Fruit fly (Drosophila melanogaster) whole organism, prepupa: ENCODE data around the gene CG3386.

Experiments used
- CG10631 ChIP-seq: fragments of 200-800 bp; sonication (Bioruptor generic); optimal IDR thresholded peaks from 2 replicates; lab custom pipeline; 2016; ENCODE audit warnings: missing biosample characterization, missing genetic modification characterization
- CG11294 ChIP-seq: fragments of 200-800 bp; sonication (Bioruptor generic); IDR thresholded peaks from 2 replicates; pipeline ENCODE4 v1.3.6; 2022; ENCODE audit warnings: missing biosample characterization, missing genetic modification characterization
- CG11902 ChIP-seq: fragments of 200-800 bp; sonication (Bioruptor generic); optimal IDR thresholded peaks from 3 replicates; lab custom pipeline; 2016; ENCODE audit warnings: missing biosample characterization, missing genetic modification characterization
- CG15336 ChIP-seq: fragments of 200-800 bp; sonication (Bioruptor generic); IDR thresholded peaks from 2 replicates; pipeline ENCODE4 v1.3.6; 2022; ENCODE audit warnings: missing biosample characterization, missing genetic modification characterization
- CG1621 ChIP-seq: fragments of 200-800 bp; sonication (Bioruptor generic); optimal IDR thresholded peaks from 3 replicates; lab custom pipeline; 2018; ENCODE audit warnings: missing biosample characterization, mild to moderate bottlenecking, missing genetic modification characterization
- CG16779 ChIP-seq: fragments of 200-800 bp; sonication (Bioruptor generic); optimal IDR thresholded peaks from 3 replicates; lab custom pipeline; 2017; ENCODE audit warnings: missing biosample characterization, mild to moderate bottlenecking, missing genetic modification characterization
- CG3032 ChIP-seq: fragments of 200-800 bp; optimal IDR thresholded peaks from 2 replicates; lab custom pipeline; 2019; ENCODE audit warnings: missing biosample characterization, mild to moderate bottlenecking, missing genetic modification characterization, moderate library complexity
- CG32006 ChIP-seq: fragments of 200-800 bp; sonication (Bioruptor generic); optimal IDR thresholded peaks from 3 replicates; lab custom pipeline; 2017; ENCODE audit warnings: missing biosample characterization, mild to moderate bottlenecking, missing genetic modification characterization
- CG34406 ChIP-seq: fragments of 200-800 bp; sonication (Bioruptor generic); optimal IDR thresholded peaks from 3 replicates; lab custom pipeline; 2016; ENCODE audit warnings: missing biosample characterization, missing genetic modification characterization
- CG4318 ChIP-seq: fragments of 200-800 bp; sonication (Bioruptor generic); optimal IDR thresholded peaks from 3 replicates; lab custom pipeline; 2017; ENCODE audit warnings: missing biosample characterization, mild to moderate bottlenecking, missing genetic modification characterization
- CG6163 ChIP-seq: fragments of 200-800 bp; sonication (Bioruptor generic); IDR thresholded peaks from 3 replicates; pipeline ENCODE4 v1.3.6; 2022; ENCODE audit warnings: missing biosample characterization, missing genetic modification characterization
- CG6276 ChIP-seq: fragments of 200-800 bp; sonication (Bioruptor generic); optimal IDR thresholded peaks from 2 replicates; lab custom pipeline; 2017; ENCODE audit warnings: missing biosample characterization, mild to moderate bottlenecking, missing genetic modification characterization
- CG6792 ChIP-seq: fragments of 200-800 bp; sonication (Bioruptor generic); optimal IDR thresholded peaks from 3 replicates; lab custom pipeline; 2016; ENCODE audit warnings: missing biosample characterization, missing genetic modification characterization
- CG6808 ChIP-seq: fragments of 200-800 bp; sonication (Bioruptor generic); optimal IDR thresholded peaks from 3 replicates; lab custom pipeline; 2017; ENCODE audit warnings: missing biosample characterization, missing genetic modification characterization, mild to moderate bottlenecking, moderate library complexity, missing genetic modification reagents
- CG6854 ChIP-seq: fragments of 200-800 bp; sonication (Bioruptor generic); optimal IDR thresholded peaks from 2 replicates; lab custom pipeline; 2017; ENCODE audit warnings: missing biosample characterization, mild to moderate bottlenecking, missing genetic modification characterization
- CG7368 ChIP-seq: fragments of 200-800 bp; sonication (Bioruptor generic); optimal IDR thresholded peaks from 3 replicates; lab custom pipeline; 2016; ENCODE audit warnings: missing biosample characterization, missing genetic modification characterization
- CG8119 ChIP-seq: fragments of 200-800 bp; sonication (Bioruptor generic); IDR thresholded peaks from 3 replicates; pipeline ENCODE4 v1.3.6; 2022; ENCODE audit warnings: missing biosample characterization, missing genetic modification characterization
- CG8319 ChIP-seq: fragments of 200-800 bp; sonication (Bioruptor generic); optimal IDR thresholded peaks from 3 replicates; lab custom pipeline; 2016; ENCODE audit warnings: missing biosample characterization, missing genetic modification characterization
- CG8632 ChIP-seq: fragments of 200-800 bp; sonication (Bioruptor generic); optimal IDR thresholded peaks from 3 replicates; lab custom pipeline; 2016; ENCODE audit warnings: missing biosample characterization, missing genetic modification characterization
- CG9139 ChIP-seq: fragments of 200-800 bp; sonication (Bioruptor generic); optimal IDR thresholded peaks from 3 replicates; lab custom pipeline; 2017; ENCODE audit warnings: missing biosample characterization, mild to moderate bottlenecking, missing genetic modification characterization
- Eip75B ChIP-seq: fragments of 200-800 bp; sonication (Bioruptor generic); optimal IDR thresholded peaks from 3 replicates; lab custom pipeline; 2016; ENCODE audit warnings: missing biosample characterization, missing genetic modification characterization
- Eip78C ChIP-seq: fragments of 200-800 bp; sonication (Bioruptor generic); peaks from one replicate; lab custom pipeline; 2016; ENCODE audit warnings: missing biosample characterization, missing genetic modification characterization
- Eip93F ChIP-seq: fragments of 200-800 bp; sonication (Bioruptor generic); optimal IDR thresholded peaks from 2 replicates; lab custom pipeline; 2016; ENCODE audit warnings: missing biosample characterization, mild to moderate bottlenecking, missing genetic modification characterization
- Ets96B ChIP-seq: fragments of 200-800 bp; optimal IDR thresholded peaks from 2 replicates; lab custom pipeline; 2019; ENCODE audit warnings: missing biosample characterization, mild to moderate bottlenecking, missing genetic modification characterization, moderate library complexity
- Gug ChIP-seq: fragments of 200-800 bp; sonication (Bioruptor generic); IDR thresholded peaks from 2 replicates; pipeline ENCODE4 v1.3.6; 2022; ENCODE audit warnings: missing biosample characterization, missing genetic modification characterization
- Hr38 ChIP-seq: sonication (Bioruptor generic); optimal IDR thresholded peaks from 2 replicates; lab custom pipeline; 2016; ENCODE audit warnings: missing biosample characterization, missing genetic modification characterization
- Hr39 ChIP-seq: fragments of 200-800 bp; sonication (Bioruptor generic); optimal IDR thresholded peaks from 2 replicates; lab custom pipeline; 2016; ENCODE audit warnings: missing biosample characterization, missing genetic modification characterization
- Hr4 ChIP-seq: fragments of 200-800 bp; sonication (Bioruptor generic); optimal IDR thresholded peaks from 3 replicates; lab custom pipeline; 2016; ENCODE audit warnings: missing biosample characterization, missing genetic modification characterization
- Lpt ChIP-seq: fragments of 200-800 bp; sonication (Bioruptor generic); optimal IDR thresholded peaks from 3 replicates; lab custom pipeline; 2016; ENCODE audit warnings: missing biosample characterization, missing genetic modification characterization
- Met ChIP-seq: fragments of 200-800 bp; sonication (Bioruptor generic); optimal IDR thresholded peaks from 3 replicates; lab custom pipeline; 2016; ENCODE audit warnings: missing biosample characterization, missing genetic modification characterization
- OdsH ChIP-seq: fragments of 200-800 bp; sonication (Bioruptor generic); optimal IDR thresholded peaks from 3 replicates; lab custom pipeline; 2016; ENCODE audit warnings: missing biosample characterization, missing genetic modification characterization
- Smox ChIP-seq: fragments of 200-800 bp; sonication (Bioruptor generic); optimal IDR thresholded peaks from 3 replicates; lab custom pipeline; 2016; ENCODE audit warnings: missing biosample characterization, missing genetic modification characterization
- Sox102F ChIP-seq: fragments of 200-800 bp; sonication (Bioruptor generic); optimal IDR thresholded peaks from 2 replicates; lab custom pipeline; 2016; ENCODE audit warnings: missing biosample characterization, mild to moderate bottlenecking, missing genetic modification characterization
- Sox14 ChIP-seq: fragments of 200-800 bp; sonication (Bioruptor generic); optimal IDR thresholded peaks from 3 replicates; lab custom pipeline; 2016; ENCODE audit warnings: missing biosample characterization, missing genetic modification characterization
- achi ChIP-seq: fragments of 200-800 bp; sonication (Bioruptor generic); optimal IDR thresholded peaks from 3 replicates; lab custom pipeline; 2016; ENCODE audit warnings: missing biosample characterization, missing genetic modification characterization
- acj6 ChIP-seq: fragments of 200-800 bp; sonication (Bioruptor generic); optimal IDR thresholded peaks from 3 replicates; lab custom pipeline; 2016; ENCODE audit warnings: missing biosample characterization, missing genetic modification characterization
- dsx ChIP-seq: fragments of 200-800 bp; optimal IDR thresholded peaks from 3 replicates; lab custom pipeline; 2019; ENCODE audit warnings: missing biosample characterization, mild to moderate bottlenecking, missing genetic modification characterization, moderate library complexity; ENCODE audit not compliant: poor library complexity, severe bottlenecking
- eg ChIP-seq: fragments of 200-800 bp; sonication (Bioruptor generic); IDR thresholded peaks from 3 replicates; pipeline ENCODE4 v1.3.6; 2022; ENCODE audit warnings: missing biosample characterization, missing genetic modification characterization
- esn ChIP-seq: fragments of 200-800 bp; sonication (Bioruptor generic); optimal IDR thresholded peaks from 2 replicates; lab custom pipeline; 2016; ENCODE audit warnings: missing biosample characterization, mild to moderate bottlenecking, missing genetic modification characterization, moderate library complexity
- fd59A ChIP-seq: fragments of 200-800 bp; sonication (Bioruptor generic); optimal IDR thresholded peaks from 2 replicates; lab custom pipeline; 2017; ENCODE audit warnings: missing biosample characterization, mild to moderate bottlenecking, missing genetic modification characterization, missing genetic modification reagents
- fd85E ChIP-seq: fragments of 200-800 bp; sonication (Bioruptor generic); optimal IDR thresholded peaks from 3 replicates; lab custom pipeline; 2016; ENCODE audit warnings: missing biosample characterization, missing genetic modification characterization
- fkh ChIP-seq: fragments of 200-800 bp; sonication (Bioruptor generic); optimal IDR thresholded peaks from 3 replicates; lab custom pipeline; 2017; ENCODE audit warnings: missing biosample characterization, mild to moderate bottlenecking, missing genetic modification characterization, moderate library complexity
- lz ChIP-seq: fragments of 200-800 bp; sonication (Bioruptor generic); optimal IDR thresholded peaks from 3 replicates; lab custom pipeline; 2016; ENCODE audit warnings: missing biosample characterization, missing genetic modification characterization
- net ChIP-seq: fragments of 200-800 bp; sonication (Bioruptor generic); optimal IDR thresholded peaks from 3 replicates; lab custom pipeline; 2016; ENCODE audit warnings: missing biosample characterization, missing genetic modification characterization
- pdm3 ChIP-seq: fragments of 200-800 bp; sonication (Bioruptor generic); optimal IDR thresholded peaks from 3 replicates; lab custom pipeline; 2016; ENCODE audit warnings: missing biosample characterization, missing genetic modification characterization
- salr ChIP-seq, 2 experiments: fragments of 200-800 bp; sonication (Bioruptor generic); optimal IDR thresholded peaks; 3 replicates each; lab custom pipeline; 2016 to 2018; ENCODE audit warnings: missing biosample characterization in 2 of 2, missing genetic modification characterization in 2 of 2, mild to moderate bottlenecking in 1 of 2
- spab ChIP-seq: fragments of 200-800 bp; sonication (Bioruptor generic); optimal IDR thresholded peaks from 2 replicates; lab custom pipeline; 2017; ENCODE audit warnings: missing biosample characterization, mild to moderate bottlenecking, missing genetic modification characterization, missing genetic modification reagents
- ss ChIP-seq, 2 experiments: fragments of 200-800 bp; sonication (Bioruptor generic); optimal IDR thresholded peaks; 2 replicates in 1 of 2; 3 replicates in 1 of 2; lab custom pipeline; 2017 to 2018; ENCODE audit warnings: mild to moderate bottlenecking in 2 of 2, missing biosample characterization in 2 of 2, missing genetic modification characterization in 2 of 2, moderate library complexity in 1 of 2
- topi ChIP-seq: fragments of 200-800 bp; sonication (Bioruptor generic); optimal IDR thresholded peaks from 3 replicates; lab custom pipeline; 2016; ENCODE audit warnings: missing biosample characterization, missing genetic modification characterization
- vri ChIP-seq: fragments of 200-800 bp; sonication (Bioruptor generic); optimal IDR thresholded peaks from 3 replicates; lab custom pipeline; 2016; ENCODE audit warnings: missing biosample characterization, mild to moderate bottlenecking, missing genetic modification characterization

Gene CG3386

DNA sequence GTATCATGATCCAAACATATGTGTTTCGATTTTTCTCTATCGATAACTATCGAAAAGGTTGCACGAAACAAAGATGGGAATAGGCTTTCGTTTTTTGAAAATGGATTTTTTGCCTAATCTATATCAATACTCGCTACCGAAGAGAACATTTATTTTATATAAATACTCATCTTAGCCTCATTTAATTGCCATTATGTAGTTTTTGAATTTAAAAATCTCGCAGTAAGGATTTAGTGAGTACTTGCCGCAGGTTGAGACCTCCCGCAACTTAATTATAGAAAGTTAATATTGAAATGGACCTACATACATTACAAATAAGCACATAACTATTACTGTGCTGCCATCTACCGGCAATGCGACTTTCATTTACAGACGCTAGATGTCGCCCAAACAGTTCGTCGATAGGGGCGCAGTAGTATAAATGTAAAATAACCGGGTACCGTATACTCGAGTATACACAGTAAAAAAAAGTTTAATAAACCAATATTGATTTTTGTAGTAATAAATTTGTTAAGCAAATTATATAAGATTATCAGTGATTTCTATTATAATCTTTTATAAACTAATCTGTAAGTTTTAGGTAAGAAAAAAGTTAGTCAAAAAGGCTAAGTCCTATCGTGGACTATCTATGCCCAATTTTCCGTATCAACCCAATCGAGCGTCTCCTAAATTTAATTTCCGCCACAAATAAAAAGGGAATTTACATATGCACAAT is 29.7 kb upstream of the CG3386 start, which contains the start of gene CG13896:
TSS of gene CG13896 (minus strand) at position 12 of the 715 bp plus-strand sequence.
- TF ChIP-seq OdsH (GFP tag; lab: Kevin White, UChicago) (peak; percentile 77), spab (GFP tag; lab: Kevin White, UChicago) (peak; percentile 41), Eip75B (GFP tag; lab: Kevin White, UChicago) (peak; percentile 72), CG6854 (GFP tag; lab: Kevin White, UChicago) (peak; percentile 20), Hr39 (GFP tag; lab: Kevin White, UChicago) (peak; percentile 90), CG8119 (peak; percentile 82; the same call in 2 of the 3 replicates), Eip78C (peak; percentile 92), CG7368 (GFP tag; lab: Kevin White, UChicago) (peak; percentile 65), Eip93F (GFP tag; lab: Kevin White, UChicago) (no peak), fkh (GFP tag; lab: Kevin White, UChicago) (peak; percentile 57), CG16779 (tag; lab: Kevin White, UChicago) (peak; percentile 51), vri (GFP tag; lab: Kevin White, UChicago) (peak; percentile 70), CG32006 (peak; percentile 37), CG6792 (GFP tag; lab: Kevin White, UChicago) (peak; percentile 72), Gug (GFP tag; lab: Robert Waterston, UW) (peak; percentile 38; the same call in 1 of the 2 replicates), CG6163 (GFP tag; lab: Robert Waterston, UW) (peak; percentile 66), Hr38 (GFP tag; lab: Kevin White, UChicago) (no peak), CG15336 (GFP tag; lab: Robert Waterston, UW) (peak; percentile 85), acj6 (GFP tag; lab: Kevin White, UChicago) (peak; percentile 77), CG6808 (peak; percentile 49), achi (GFP tag; lab: Kevin White, UChicago) (peak; percentile 72), pdm3 (peak; percentile 82), CG6276 (GFP tag; lab: Kevin White, UChicago) (peak; percentile 75), CG8632 (GFP tag; lab: Kevin White, UChicago) (peak; percentile 31), fd59A (GFP tag; lab: Kevin White, UChicago) (peak; percentile 3), topi (GFP tag; lab: Kevin White, UChicago) (peak; percentile 76), CG9139 (peak; percentile 30), Sox102F (peak; percentile 79), Ets96B (tag; lab: Kevin White, UChicago) (peak; percentile 71), Met (peak; percentile 84), CG4318 (GFP tag; lab: Kevin White, UChicago) (no peak), Sox14 (GFP tag; lab: Kevin White, UChicago) (peak; percentile 74), Lpt (GFP tag; lab: Kevin White, UChicago) (peak; percentile 16), CG1621 (tag; lab: Kevin White, UChicago) (peak; percentile 44), CG3032 (tag; lab: Kevin White, UChicago) (peak; percentile 60), CG34406 (GFP tag; lab: Kevin White, UChicago) (peak; percentile 63), ss (GFP tag; optimal IDR thresholded peaks at IDR 0.05; lab: Kevin White, UChicago) (peak; percentile 7 to 20), CG11294 (GFP tag; lab: Robert Waterston, UW) (no peak), CG10631 (GFP tag; lab: Kevin White, UChicago) (peak; percentile 69), fd85E (GFP tag; lab: Kevin White, UChicago) (no peak), salr (GFP tag; optimal IDR thresholded peaks at IDR 0.05; lab: Kevin White, UChicago) (peak; percentile 44 to 65), eg (GFP tag; lab: Robert Waterston, UW) (peak; percentile 81), dsx (GFP tag; lab: Kevin White, UChicago) (peak; percentile 46), lz (GFP tag; lab: Kevin White, UChicago) (peak; percentile 88), esn (GFP tag; lab: Kevin White, UChicago) (peak; percentile 86), CG8319 (GFP tag; lab: Kevin White, UChicago) (peak; percentile 62), CG11902 (peak; percentile 65), net (peak; percentile 66), Smox (GFP tag; lab: Kevin White, UChicago) (peak; percentile 74), Hr4 (GFP tag; lab: Kevin White, UChicago) (peak; percentile 58)
